Worm (Caenorhabditis elegans): ENCODE results near the gene idpb-3.

- TF ChIP-seq nhr-179 (tag; optimal IDR thresholded peaks at IDR 0.05): no peak
- TF ChIP-seq F39B2.1 (GFP tag; IDR thresholded peaks at IDR 0.05): no peak
- no peak for TF ChIP-seq pbrm-1 (GFP tag; IDR thresholded peaks at IDR 0.05)
- no peak for TF ChIP-seq madf-3 (GFP tag; IDR thresholded peaks at IDR 0.05)
- no peak for TF ChIP-seq F33H1.4 (GFP tag; IDR thresholded peaks at IDR 0.05)
- no peak for TF ChIP-seq let-607 (tag; optimal IDR thresholded peaks at IDR 0.05)
- no peak for TF ChIP-seq nhr-90 (tag; optimal IDR thresholded peaks at IDR 0.05)
Measured at ce11 chrII:5067927-5068326, 33.7 kb downstream of the idpb-3 start, which contains the start of gene C27A2.8.
